Fruit fly (Drosophila melanogaster) whole organism, wandering third instar larva: ENCODE results near the gene ewg.

ENCODE experiments used
- Abd-B ChIP-seq: fragments of >200 bp; optimal IDR thresholded peaks from 2 replicates; lab custom pipeline; 2017; ENCODE audit warnings: missing biosample characterization, missing genetic modification characterization
- CG9705 ChIP-seq: fragments of 200-800 bp; sonication (Bioruptor generic); optimal IDR thresholded peaks from 2 replicates; lab custom pipeline; 2018; ENCODE audit warnings: missing biosample characterization, mild to moderate bottlenecking, missing genetic modification characterization
- CrebA ChIP-seq: fragments of 200-800 bp; sonication (Bioruptor generic); optimal IDR thresholded peaks from 2 replicates; lab custom pipeline; 2016; ENCODE audit warnings: missing biosample characterization, mild to moderate bottlenecking, missing genetic modification characterization, borderline replicate concordance
- Hr83 ChIP-seq: fragments of 200-300 bp; sonication (Bioruptor generic); optimal IDR thresholded peaks from 2 replicates; lab custom pipeline; 2016; ENCODE audit warnings: missing biosample characterization, mild to moderate bottlenecking, missing genetic modification characterization, moderate library complexity; ENCODE audit not compliant: poor library complexity, severe bottlenecking
- br ChIP-seq: fragments of 200-800 bp; sonication (Bioruptor generic); optimal IDR thresholded peaks from 2 replicates; lab custom pipeline; 2016; ENCODE audit warnings: missing biosample characterization, missing genetic modification characterization
- brk ChIP-seq: fragments of 200-800 bp; sonication (Bioruptor generic); optimal IDR thresholded peaks from 2 replicates; lab custom pipeline; 2016; ENCODE audit warnings: missing biosample characterization, mild to moderate bottlenecking, missing genetic modification characterization
- dmrt93B ChIP-seq: fragments of 200-800 bp; sonication (Bioruptor generic); optimal IDR thresholded peaks from 2 replicates; lab custom pipeline; 2018; ENCODE audit warnings: missing biosample characterization, mild to moderate bottlenecking, missing genetic modification characterization
- sv ChIP-seq: fragments of 200-800 bp; sonication (Bioruptor generic); optimal IDR thresholded peaks from 3 replicates; lab custom pipeline; 2016; ENCODE audit warnings: missing biosample characterization, missing genetic modification characterization
- woc ChIP-seq: sonication (Bioruptor generic); optimal IDR thresholded peaks from 2 replicates; lab custom pipeline; 2016; ENCODE audit warnings: missing biosample characterization, mild to moderate bottlenecking, missing genetic modification characterization

dm6 chrX:314823-315222, 35.3 kb upstream of the ewg start, which contains the start of gene Or1a:
- TF ChIP-seq dmrt93B, result no peak
- no peak for TF ChIP-seq br (GFP tag; lab: Kevin White, UChicago)
- no peak for TF ChIP-seq brk (GFP tag; lab: Kevin White, UChicago)
- no peak for TF ChIP-seq CG9705 (GFP tag; lab: Kevin White, UChicago)
- TF ChIP-seq woc (GFP tag; lab: Kevin White, UChicago), result no peak
- TF ChIP-seq Hr83 (GFP tag; lab: Kevin White, UChicago), result no peak
- TF ChIP-seq sv (GFP tag; lab: Kevin White, UChicago), result no peak
- TF ChIP-seq Abd-B (GFP tag; lab: Kevin White, UChicago), result no peak
- no peak for TF ChIP-seq CrebA (GFP tag; lab: Kevin White, UChicago)
